Worm (Caenorhabditis elegans): Measurements from ENCODE around the gene fat-1.

fat-1 gene

ce11 chrIV:13303442-13303841, 12.0 kb upstream of the fat-1 start, which contains the start of gene Y67H2A.7:
Gene Y67H2A.7, plus strand, starts transcription at chrIV:13303742.
- no peak for TF ChIP-seq flt-1 (GFP tag; IDR thresholded peaks at IDR 0.05)
- no peak for TF ChIP-seq ref-1 (GFP tag; conservative IDR thresholded peaks at IDR 0.05)
- no peak for TF ChIP-seq T22C8.4 (GFP tag; IDR thresholded peaks at IDR 0.05)
- TF ChIP-seq ztf-23 (GFP tag; IDR thresholded peaks at IDR 0.05), result no peak
- no peak for TF ChIP-seq tab-1 (GFP tag; IDR thresholded peaks at IDR 0.05)
- TF ChIP-seq med-1 (GFP tag; optimal IDR thresholded peaks at IDR 0.05; ENCODE audit: insufficient read depth), result no peak
- TF ChIP-seq klf-2 (GFP tag; conservative IDR thresholded peaks at IDR 0.05), result no peak
- no peak for TF ChIP-seq cog-1 (tag; optimal IDR thresholded peaks at IDR 0.05)
- TF ChIP-seq ztf-29 (GFP tag; IDR thresholded peaks at IDR 0.05), result no peak

- no peak for TF ChIP-seq T22C8.4 (GFP tag; IDR thresholded peaks at IDR 0.05)
- TF ChIP-seq med-1 (GFP tag; optimal IDR thresholded peaks at IDR 0.05; ENCODE audit: insufficient read depth), result no peak
- no peak for TF ChIP-seq flt-1 (GFP tag; IDR thresholded peaks at IDR 0.05)
- TF ChIP-seq tab-1 (GFP tag; IDR thresholded peaks at IDR 0.05), result no peak
- no peak for TF ChIP-seq ztf-29 (GFP tag; IDR thresholded peaks at IDR 0.05)
- no peak for TF ChIP-seq klf-2 (GFP tag; conservative IDR thresholded peaks at IDR 0.05)
- TF ChIP-seq cog-1 (tag; optimal IDR thresholded peaks at IDR 0.05), result no peak
- no peak for TF ChIP-seq ref-1 (GFP tag; conservative IDR thresholded peaks at IDR 0.05)
- TF ChIP-seq ztf-23 (GFP tag; IDR thresholded peaks at IDR 0.05), result no peak
Observed at ce11 chrIV:13304786-13305185, 10.7 kb upstream of the fat-1 start.

ce11 chrIV:13309636-13310035, 5.8 kb upstream of the fat-1 start:
- TF ChIP-seq klf-2 (GFP tag; conservative IDR thresholded peaks at IDR 0.05) (no peak), ztf-23 (GFP tag; IDR thresholded peaks at IDR 0.05) (no peak), flt-1 (GFP tag; IDR thresholded peaks at IDR 0.05) (no peak), cog-1 (tag; optimal IDR thresholded peaks at IDR 0.05) (no peak), ztf-29 (GFP tag; IDR thresholded peaks at IDR 0.05) (no peak), tab-1 (GFP tag; IDR thresholded peaks at IDR 0.05) (no peak), ref-1 (GFP tag; conservative IDR thresholded peaks at IDR 0.05) (no peak), med-1 (GFP tag; optimal IDR thresholded peaks at IDR 0.05; ENCODE audit: insufficient read depth) (no peak), T22C8.4 (GFP tag; IDR thresholded peaks at IDR 0.05) (no peak)

ce11 chrIV:13311331-13312034, 4.0 kb upstream of the fat-1 start:
- no peak for TF ChIP-seq med-1 (GFP tag; optimal IDR thresholded peaks at IDR 0.05; ENCODE audit: insufficient read depth)
- no peak for TF ChIP-seq T22C8.4 (GFP tag; IDR thresholded peaks at IDR 0.05)

- no peak for TF ChIP-seq klf-2 (GFP tag; conservative IDR thresholded peaks at IDR 0.05)
Observed at ce11 chrIV:13313156-13313555, 2.3 kb upstream of the fat-1 start.

- TF ChIP-seq klf-2 (GFP tag; conservative IDR thresholded peaks at IDR 0.05), result no peak
- TF ChIP-seq ztf-23 (GFP tag; IDR thresholded peaks at IDR 0.05), result no peak
- TF ChIP-seq T22C8.4 (GFP tag; IDR thresholded peaks at IDR 0.05), result no peak
- TF ChIP-seq ztf-29 (GFP tag; IDR thresholded peaks at IDR 0.05), result no peak
- no peak for TF ChIP-seq med-1 (GFP tag; optimal IDR thresholded peaks at IDR 0.05; ENCODE audit: insufficient read depth)
- no peak for TF ChIP-seq cog-1 (tag; optimal IDR thresholded peaks at IDR 0.05)
- no peak for TF ChIP-seq tab-1 (GFP tag; IDR thresholded peaks at IDR 0.05)
- no peak for TF ChIP-seq flt-1 (GFP tag; IDR thresholded peaks at IDR 0.05)
- no peak for TF ChIP-seq ref-1 (GFP tag; conservative IDR thresholded peaks at IDR 0.05)
Observed at ce11 chrIV:13314181-13314580, 1.3 kb upstream of the fat-1 start.

ce11 chrIV:13318773-13319172, 3.3 kb downstream of the fat-1 start:
- TF ChIP-seq ztf-23 (GFP tag; IDR thresholded peaks at IDR 0.05) (no peak), tab-1 (GFP tag; IDR thresholded peaks at IDR 0.05) (no peak), T22C8.4 (GFP tag; IDR thresholded peaks at IDR 0.05) (no peak), cog-1 (tag; optimal IDR thresholded peaks at IDR 0.05) (no peak), klf-2 (GFP tag; conservative IDR thresholded peaks at IDR 0.05) (no peak), flt-1 (GFP tag; IDR thresholded peaks at IDR 0.05) (no peak), ztf-29 (GFP tag; IDR thresholded peaks at IDR 0.05) (no peak), ref-1 (GFP tag; conservative IDR thresholded peaks at IDR 0.05) (no peak), med-1 (GFP tag; optimal IDR thresholded peaks at IDR 0.05; ENCODE audit: insufficient read depth) (no peak)

- TF ChIP-seq ztf-29 (GFP tag; IDR thresholded peaks at IDR 0.05), result no peak
- no peak for TF ChIP-seq med-1 (GFP tag; optimal IDR thresholded peaks at IDR 0.05; ENCODE audit: insufficient read depth)
- no peak for TF ChIP-seq ztf-23 (GFP tag; IDR thresholded peaks at IDR 0.05)
- TF ChIP-seq tab-1 (GFP tag; IDR thresholded peaks at IDR 0.05), result no peak
- no peak for TF ChIP-seq ref-1 (GFP tag; conservative IDR thresholded peaks at IDR 0.05)
- no peak for TF ChIP-seq flt-1 (GFP tag; IDR thresholded peaks at IDR 0.05)
- TF ChIP-seq T22C8.4 (GFP tag; IDR thresholded peaks at IDR 0.05), result no peak
- no peak for TF ChIP-seq klf-2 (GFP tag; conservative IDR thresholded peaks at IDR 0.05)
- no peak for TF ChIP-seq cog-1 (tag; optimal IDR thresholded peaks at IDR 0.05)
Observed at ce11 chrIV:13319886-13320650, 4.6 kb downstream of the fat-1 start.

ce11 chrIV:13322429-13322828, 7.0 kb downstream of the fat-1 start:
- TF ChIP-seq med-1 (GFP tag; optimal IDR thresholded peaks at IDR 0.05; ENCODE audit: insufficient read depth) (no peak), ztf-29 (GFP tag; IDR thresholded peaks at IDR 0.05) (no peak), cog-1 (tag; optimal IDR thresholded peaks at IDR 0.05) (no peak), flt-1 (GFP tag; IDR thresholded peaks at IDR 0.05) (no peak), ztf-23 (GFP tag; IDR thresholded peaks at IDR 0.05) (no peak), T22C8.4 (GFP tag; IDR thresholded peaks at IDR 0.05) (no peak), ref-1 (GFP tag; conservative IDR thresholded peaks at IDR 0.05) (no peak), klf-2 (GFP tag; conservative IDR thresholded peaks at IDR 0.05) (no peak), tab-1 (GFP tag; IDR thresholded peaks at IDR 0.05) (no peak)

Data from whole organism, midembryonic.